Worm (Caenorhabditis elegans) whole organism, young adult: ENCODE results near the gene Y75B8A.34.
A peak's percentile ranks its signal among the peaks of the same experiment; 100 is the strongest.

ENCODE experiments used
- B0336.3 ChIP-seq: fragments of 200-800 bp; sonication (Bioruptor generic); IDR thresholded peaks from 2 replicates; pipeline ENCODE4 v1.3.6; 2022; ENCODE audit warnings: missing genetic modification characterization, missing compliant biosample characterization
- F23B12.7 ChIP-seq: sonication (generic microtip); optimal IDR thresholded peaks from 2 replicates; lab custom pipeline; 2017; ENCODE audit warnings: missing genetic modification characterization, mild to moderate bottlenecking, missing compliant biosample characterization, antibody characterized with exemption, moderate library complexity; ENCODE audit not compliant: insufficient read depth
- F33H1.4 ChIP-seq: fragments of 200-800 bp; sonication (Bioruptor generic); IDR thresholded peaks from 2 replicates; pipeline ENCODE4 v1.3.6; 2022; ENCODE audit warnings: missing genetic modification reagents, missing genetic modification characterization, missing compliant biosample characterization
- F49E8.2 ChIP-seq: sonication (generic microtip); optimal IDR thresholded peaks from 3 replicates; lab custom pipeline; 2017; ENCODE audit warnings: missing genetic modification characterization, mild to moderate bottlenecking, missing compliant biosample characterization, antibody characterized with exemption, moderate library complexity; ENCODE audit not compliant: insufficient read depth
- F57C9.4 ChIP-seq: sonication (generic microtip); optimal IDR thresholded peaks from 2 replicates; lab custom pipeline; 2017; ENCODE audit warnings: mild to moderate bottlenecking, missing genetic modification characterization, missing compliant biosample characterization
- K11D2.4 ChIP-seq: fragments of 200-800 bp; sonication (Bioruptor generic); IDR thresholded peaks from 2 replicates; pipeline ENCODE4 v1.3.6; 2022; ENCODE audit warnings: missing genetic modification reagents, missing genetic modification characterization, missing compliant biosample characterization
- T26A5.8 ChIP-seq: sonication (generic microtip); optimal IDR thresholded peaks from 2 replicates; lab custom pipeline; 2016; ENCODE audit warnings: missing genetic modification characterization, missing compliant biosample characterization
- Y53F4B.3 ChIP-seq: fragments of 200-800 bp; sonication (Bioruptor generic); IDR thresholded peaks from 2 replicates; pipeline ENCODE4 v1.3.6; 2022; ENCODE audit warnings: missing genetic modification reagents, missing genetic modification characterization, missing compliant biosample characterization
- Y53G8AR.9 ChIP-seq: fragments of 200-800 bp; sonication (Bioruptor generic); conservative IDR thresholded peaks from 2 replicates; pipeline ENCODE4 v1.3.6; 2022; ENCODE audit warnings: missing genetic modification reagents, missing genetic modification characterization, missing compliant biosample characterization
- ama-1 ChIP-seq, 3 experiments: fragments of 150-350 bp in 1 of 3; sonication (generic microtip) in 2 of 3; optimal IDR thresholded peaks; 2 replicates each; lab custom pipeline; 2014 to 2018; ENCODE audit warnings: missing biosample characterization in 2 of 3, missing genetic modification characterization in 2 of 3, missing genetic modification reagents in 2 of 3
- aptf-3 ChIP-seq: fragments of 200-800 bp; sonication (Bioruptor generic); IDR thresholded peaks from 2 replicates; pipeline ENCODE4 v1.3.6; 2022; ENCODE audit warnings: missing genetic modification characterization, missing compliant biosample characterization
- atf-7 ChIP-seq: sonication (generic microtip); optimal IDR thresholded peaks from 2 replicates; lab custom pipeline; 2017; ENCODE audit warnings: mild to moderate bottlenecking, missing genetic modification characterization, missing compliant biosample characterization
- ccch-3 ChIP-seq: fragments of 200-800 bp; sonication (Bioruptor generic); optimal IDR thresholded peaks from 2 replicates; lab custom pipeline; 2018; ENCODE audit warnings: mild to moderate bottlenecking, missing genetic modification characterization, missing compliant biosample characterization
- efl-1 ChIP-seq: fragments of 150-350 bp; optimal IDR thresholded peaks from 2 replicates; lab custom pipeline; 2014; ENCODE audit warnings: missing biosample characterization, missing genetic modification reagents, missing genetic modification characterization
- egrh-3 ChIP-seq: fragments of 200-800 bp; sonication (Bioruptor generic); IDR thresholded peaks from 2 replicates; pipeline ENCODE4 v1.3.6; 2022; ENCODE audit warnings: missing genetic modification reagents, missing genetic modification characterization, missing compliant biosample characterization
- ets-4 ChIP-seq: fragments of 200-800 bp; sonication (Bioruptor generic); optimal IDR thresholded peaks from 2 replicates; lab custom pipeline; 2018; ENCODE audit warnings: mild to moderate bottlenecking, missing genetic modification characterization, missing compliant biosample characterization
- gei-17 ChIP-seq: fragments of 200-800 bp; sonication (Bioruptor generic); optimal IDR thresholded peaks from 2 replicates; lab custom pipeline; 2018; ENCODE audit warnings: mild to moderate bottlenecking, missing genetic modification characterization, missing compliant biosample characterization
- him-1 ChIP-seq: sonication (generic microtip); optimal IDR thresholded peaks from 2 replicates; lab custom pipeline; 2016; ENCODE audit warnings: missing genotype, missing genetic modification reagents, missing genetic modification characterization, missing compliant biosample characterization
- hmg-1.2 ChIP-seq: fragments of 200-800 bp; sonication (Bioruptor generic); IDR thresholded peaks from 2 replicates; pipeline ENCODE4 v1.3.6; 2022; ENCODE audit warnings: missing genetic modification reagents, missing genetic modification characterization, missing compliant biosample characterization
- hmg-20 ChIP-seq: fragments of 200-800 bp; sonication (Bioruptor generic); IDR thresholded peaks from 2 replicates; pipeline ENCODE4 v1.3.6; 2022; ENCODE audit warnings: missing genetic modification reagents, missing genetic modification characterization, missing compliant biosample characterization
- let-526 ChIP-seq: fragments of 200-800 bp; sonication (Bioruptor generic); IDR thresholded peaks from 2 replicates; pipeline ENCODE4 v1.3.6; 2022; ENCODE audit warnings: missing genetic modification reagents, missing genetic modification characterization, missing compliant biosample characterization
- lin-35 ChIP-seq, 3 experiments: fragments of 150-350 bp in 2 of 3; sonication (generic microtip) in 1 of 3; optimal IDR thresholded peaks; 2 replicates each; lab custom pipeline; 2014 to 2018; ENCODE audit warnings: missing biosample characterization in 3 of 3, missing genetic modification characterization in 3 of 3, missing genetic modification reagents in 3 of 3
- lir-1 ChIP-seq: fragments of 200-800 bp; sonication (Bioruptor generic); conservative IDR thresholded peaks from 2 replicates; pipeline ENCODE4 v1.3.6; 2022; ENCODE audit warnings: missing genetic modification reagents, missing genetic modification characterization, missing compliant biosample characterization
- lsy-27 ChIP-seq: sonication (generic microtip); optimal IDR thresholded peaks from 2 replicates; lab custom pipeline; 2017; ENCODE audit warnings: missing genetic modification characterization, mild to moderate bottlenecking, missing compliant biosample characterization, antibody characterized with exemption, missing genotype, borderline replicate concordance; ENCODE audit not compliant: insufficient read depth
- madf-10 ChIP-seq: sonication (generic microtip); optimal IDR thresholded peaks from 2 replicates; lab custom pipeline; 2016; ENCODE audit warnings: mild to moderate bottlenecking, missing genetic modification characterization, missing compliant biosample characterization
- madf-6 ChIP-seq: fragments of 200-800 bp; sonication (Bioruptor generic); IDR thresholded peaks from 2 replicates; pipeline ENCODE4 v1.3.6; 2022; ENCODE audit warnings: missing genetic modification reagents, missing genetic modification characterization, missing compliant biosample characterization
- nfya-1 ChIP-seq: sonication (generic microtip); optimal IDR thresholded peaks from 2 replicates; lab custom pipeline; 2017; ENCODE audit warnings: antibody characterized with exemption, missing compliant biosample characterization, missing genetic modification characterization, borderline replicate concordance; ENCODE audit not compliant: insufficient read depth
- nfyb-1 ChIP-seq: fragments of 200-800 bp; sonication (Bioruptor generic); IDR thresholded peaks from 2 replicates; pipeline ENCODE4 v1.3.6; 2022; ENCODE audit warnings: missing genetic modification reagents, missing genetic modification characterization, missing compliant biosample characterization
- nhr-27 ChIP-seq: fragments of 200-800 bp; sonication (Bioruptor generic); optimal IDR thresholded peaks from 2 replicates; lab custom pipeline; 2018; ENCODE audit warnings: mild to moderate bottlenecking, missing genetic modification characterization, moderate library complexity, missing compliant biosample characterization
- nhr-90 ChIP-seq: sonication (generic microtip); optimal IDR thresholded peaks from 2 replicates; lab custom pipeline; 2016; ENCODE audit warnings: missing genotype, mild to moderate bottlenecking, missing genetic modification characterization, missing compliant biosample characterization
- pha-4 ChIP-seq: fragments of 150-350 bp; sonication (generic microtip); optimal IDR thresholded peaks from 2 replicates; lab custom pipeline; 2014; ENCODE audit warnings: missing biosample characterization, missing genetic modification reagents, missing genetic modification characterization
- snpc-1.1 ChIP-seq: sonication (generic microtip); optimal IDR thresholded peaks from 2 replicates; lab custom pipeline; 2017; ENCODE audit warnings: missing genetic modification characterization, mild to moderate bottlenecking, missing compliant biosample characterization, antibody characterized with exemption, moderate library complexity, missing genotype, missing genetic modification reagents; ENCODE audit not compliant: insufficient read depth
- snpc-3.4 ChIP-seq: sonication (generic microtip); optimal IDR thresholded peaks from 2 replicates; lab custom pipeline; 2017; ENCODE audit warnings: missing genetic modification characterization, mild to moderate bottlenecking, missing compliant biosample characterization, antibody characterized with exemption, moderate library complexity, missing genotype, missing genetic modification reagents
- snpc-4 ChIP-seq, 5 experiments: fragments of 150-350 bp in 1 of 5; sonication (generic microtip) in 4 of 5; optimal IDR thresholded peaks; 2 replicates each; lab custom pipeline; 2014 to 2018; ENCODE audit warnings: missing genetic modification characterization in 5 of 5, missing biosample characterization in 3 of 5, antibody characterized with exemption in 2 of 5, mild to moderate bottlenecking in 2 of 5, missing compliant biosample characterization in 2 of 5, missing genotype in 2 of 5, moderate library complexity in 2 of 5, missing genetic modification reagents in 1 of 5
- sptf-2 ChIP-seq: fragments of 200-800 bp; sonication (Bioruptor generic); optimal IDR thresholded peaks from 2 replicates; lab custom pipeline; 2018; ENCODE audit warnings: mild to moderate bottlenecking, missing genetic modification characterization, missing compliant biosample characterization
- tbp1 ChIP-seq: fragments of 200-800 bp; sonication (Bioruptor generic); optimal IDR thresholded peaks from 2 replicates; lab custom pipeline; 2018; ENCODE audit warnings: mild to moderate bottlenecking, missing genetic modification characterization, missing compliant biosample characterization
- unc-130 ChIP-seq: sonication (generic microtip); optimal IDR thresholded peaks from 2 replicates; lab custom pipeline; 2016; ENCODE audit warnings: missing genetic modification reagents, missing genetic modification characterization, missing compliant biosample characterization
- unc-62 ChIP-seq: fragments of 150-350 bp; optimal IDR thresholded peaks from 2 replicates; lab custom pipeline; 2014; ENCODE audit warnings: missing biosample characterization, missing genetic modification reagents, missing genetic modification characterization
- zfh-2 ChIP-seq: fragments of 200-800 bp; sonication (Bioruptor generic); conservative IDR thresholded peaks from 2 replicates; pipeline ENCODE4 v1.3.6; 2022; ENCODE audit warnings: missing genetic modification reagents, missing genetic modification characterization, missing compliant biosample characterization
- ztf-25 ChIP-seq: fragments of 200-800 bp; sonication (Bioruptor generic); IDR thresholded peaks from 2 replicates; pipeline ENCODE4 v1.3.6; 2022; ENCODE audit warnings: missing genetic modification reagents, missing genetic modification characterization, missing compliant biosample characterization
- ztf-26 ChIP-seq: sonication (generic microtip); optimal IDR thresholded peaks from 2 replicates; lab custom pipeline; 2017; ENCODE audit warnings: missing genetic modification characterization, missing compliant biosample characterization
- ztf-28 ChIP-seq: fragments of 200-800 bp; sonication (Bioruptor generic); IDR thresholded peaks from 2 replicates; pipeline ENCODE4 v1.3.6; 2022; ENCODE audit warnings: missing genetic modification reagents, missing genetic modification characterization, missing compliant biosample characterization
- ztf-6 ChIP-seq: fragments of 200-800 bp; sonication (Bioruptor generic); IDR thresholded peaks from 2 replicates; pipeline ENCODE4 v1.3.6; 2022; ENCODE audit warnings: missing genetic modification reagents, missing genetic modification characterization, missing compliant biosample characterization

Y75B8A.34 gene

DNA sequence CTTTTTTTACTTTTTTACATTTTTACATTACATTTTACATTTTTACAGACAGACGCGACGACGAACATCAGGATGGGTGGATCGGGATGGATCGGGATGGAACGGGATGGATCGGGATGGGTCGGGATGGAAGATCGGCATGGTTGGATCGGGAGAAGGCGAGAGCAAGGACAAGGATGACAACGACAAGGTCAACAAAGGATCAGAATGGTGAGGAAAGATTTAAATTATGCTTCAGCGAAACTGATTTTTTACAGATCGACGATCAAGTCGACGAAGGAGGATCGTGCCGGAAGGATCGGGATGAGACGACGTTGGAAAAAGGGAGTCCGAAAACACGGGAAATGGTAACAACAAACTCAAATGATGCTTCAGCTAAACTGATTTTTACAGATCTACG, 28.7 kb downstream of the Y75B8A.34 start:
- no peak for TF ChIP-seq let-526 (GFP tag; lab: Robert Waterston, UW)
- TF ChIP-seq F23B12.7 (tag; lab: Kevin White, UChicago): no peak
- no peak for TF ChIP-seq lsy-27
- TF ChIP-seq sptf-2: no peak
- no peak for TF ChIP-seq nhr-90 (tag; lab: Kevin White, UChicago)
- no peak for TF ChIP-seq K11D2.4 (GFP tag; lab: Robert Waterston, UW)
- TF ChIP-seq snpc-4 (GFP tag; optimal IDR thresholded peaks at IDR 0.05; lab: Kevin White, UChicago): no peak
- TF ChIP-seq snpc-4 (tag; optimal IDR thresholded peaks at IDR 0.05; lab: Kevin White, UChicago): no peak
- TF ChIP-seq F57C9.4 (tag; lab: Kevin White, UChicago): no peak
- no peak for TF ChIP-seq madf-6 (GFP tag; lab: Robert Waterston, UW)
- no peak for TF ChIP-seq Y53G8AR.9 (GFP tag; lab: Robert Waterston, UW)
- no peak for TF ChIP-seq ccch-3 (GFP tag; lab: Kevin White, UChicago)
- no peak for TF ChIP-seq hmg-20 (GFP tag; lab: Robert Waterston, UW)
- no peak for TF ChIP-seq tbp1
- no peak for TF ChIP-seq aptf-3 (GFP tag; lab: Robert Waterston, UW)
- no peak for TF ChIP-seq T26A5.8 (tag; lab: Kevin White, UChicago)

DNA sequence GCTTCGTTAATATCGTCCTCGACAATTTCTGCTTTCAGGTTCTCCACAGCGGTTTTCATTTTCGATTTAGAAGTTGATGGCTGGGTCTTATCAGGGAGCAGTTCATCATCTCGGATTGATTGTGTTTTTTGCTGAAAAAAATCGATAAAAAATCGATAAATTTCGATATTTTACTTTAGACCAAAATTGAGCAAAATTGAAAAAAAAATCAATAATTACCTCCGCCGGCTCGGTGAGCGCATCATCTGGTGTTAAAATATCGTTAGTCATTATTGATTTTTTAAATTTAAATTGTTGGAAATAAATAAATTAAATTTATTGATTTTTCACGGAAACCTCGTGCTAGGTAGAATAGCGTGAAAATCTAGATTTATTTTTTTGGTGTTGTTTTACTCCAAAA, 35.7 kb downstream of the Y75B8A.34 start, which contains the start of gene Y49E10.10:
TSS of gene Y49E10.10 (plus strand) at position 381 of the 400 bp plus-strand sequence.
- TF ChIP-seq lir-1 (GFP tag; lab: Robert Waterston, UW) (no peak), gei-17 (GFP tag; lab: Kevin White, UChicago) (no peak), unc-62 (GFP tag; lab: Kevin White, UChicago) (no peak), F49E8.2 (no peak), F33H1.4 (GFP tag; lab: Robert Waterston, UW) (no peak), atf-7 (no peak), hmg-1.2 (GFP tag; lab: Robert Waterston, UW) (no peak), snpc-1.1 (tag; lab: Kevin White, UChicago) (no peak), ztf-26 (tag; lab: Kevin White, UChicago) (no peak), zfh-2 (GFP tag; lab: Robert Waterston, UW) (no peak), madf-10 (tag; lab: Kevin White, UChicago) (no peak)
- TF ChIP-seq, all 124 proteins: peak for 0

DNA sequence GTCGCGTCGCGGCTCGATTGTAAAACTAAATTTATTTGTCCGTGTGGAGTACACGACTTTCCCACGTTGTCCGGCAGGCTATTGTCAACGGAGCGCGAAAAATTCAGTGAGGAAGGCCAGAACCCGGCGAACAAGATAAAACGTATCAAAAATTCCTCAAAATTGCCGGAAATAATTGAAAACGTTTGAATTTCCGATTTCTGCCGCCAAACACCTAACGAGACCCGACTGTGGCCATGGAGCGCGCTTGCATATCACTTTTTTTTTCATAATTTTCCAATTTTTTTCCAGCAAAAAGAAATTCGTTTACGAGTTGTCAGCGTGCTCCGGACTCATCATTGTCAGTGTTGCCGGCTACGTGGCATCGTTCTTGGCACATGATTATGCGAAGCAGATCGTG, 39.1 kb downstream of the Y75B8A.34 start:
- no peak for TF ChIP-seq ets-4 (GFP tag; lab: Kevin White, UChicago)
- no peak for TF ChIP-seq ama-1 (optimal IDR thresholded peaks at IDR 0.05; lab: Kevin White, UChicago)
- TF ChIP-seq ama-1 (GFP tag; optimal IDR thresholded peaks at IDR 0.05; lab: Kevin White, UChicago): no peak
- TF ChIP-seq nfyb-1 (GFP tag; lab: Robert Waterston, UW): 0 out of 2 replicates have a peak, but pooled peaks have one; percentile 34
- TF ChIP-seq madf-6 (GFP tag; lab: Robert Waterston, UW): 0 out of 2 replicates have a peak, but pooled peaks have one; percentile 9
- TF ChIP-seq lin-35 (GFP tag; optimal IDR thresholded peaks at IDR 0.05; lab: Kevin White, UChicago): no peak
- 0 out of 2 replicates have a peak, but pooled peaks have one; percentile 14 for TF ChIP-seq B0336.3 (GFP tag; lab: Robert Waterston, UW)
- 0 out of 2 replicates have a peak, but pooled peaks have one; percentile 46 for TF ChIP-seq ztf-28 (GFP tag; lab: Robert Waterston, UW)

DNA sequence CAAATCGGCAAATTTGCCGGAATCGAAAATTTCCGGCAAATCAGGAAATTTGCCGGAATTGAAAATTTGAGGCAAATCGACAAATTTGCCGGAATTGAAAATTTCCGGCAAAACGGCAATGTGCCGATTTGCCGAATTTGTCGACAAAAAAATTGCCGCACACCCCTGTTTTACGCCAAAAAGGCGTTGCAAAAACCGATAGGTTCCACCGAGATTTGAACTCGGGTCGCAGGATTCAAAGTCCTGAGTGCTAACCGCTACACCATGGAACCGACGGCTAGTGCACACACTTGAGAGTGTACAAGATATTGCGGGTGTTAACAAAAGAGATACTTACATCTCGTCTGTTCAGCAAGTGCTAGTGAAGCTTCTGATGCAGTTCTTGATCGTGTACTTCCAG, 40.3 kb downstream of the Y75B8A.34 start:
- TF ChIP-seq egrh-3 (GFP tag; lab: Robert Waterston, UW) (no peak), nhr-90 (tag; lab: Kevin White, UChicago) (peak; percentile 49), sptf-2 (peak; percentile 27), efl-1 (GFP tag; lab: Kevin White, UChicago) (no peak), him-1 (tag; lab: Kevin White, UChicago) (peak; percentile 15), snpc-3.4 (tag; lab: Kevin White, UChicago) (no peak), unc-130 (GFP tag; lab: Kevin White, UChicago) (no peak), ztf-25 (GFP tag; lab: Robert Waterston, UW) (no peak), nhr-27 (tag; lab: Kevin White, UChicago) (no peak), pha-4 (no peak), Y53F4B.3 (GFP tag; lab: Robert Waterston, UW) (no peak), nfya-1 (tag; lab: Kevin White, UChicago) (no peak), ztf-6 (GFP tag; lab: Robert Waterston, UW) (no peak), ets-4 (GFP tag; lab: Kevin White, UChicago) (no peak), K11D2.4 (GFP tag; lab: Robert Waterston, UW) (no peak)
